Fruit fly (Drosophila melanogaster) whole organism, embryonic: Measurements from ENCODE around the gene yuri.

Source experiments
- Atf6 ChIP-seq: fragments of 200-800 bp; sonication (Bioruptor generic); IDR thresholded peaks from 2 replicates; pipeline ENCODE4 v1.3.6; 2022; ENCODE audit warnings: missing biosample characterization, missing genetic modification characterization
- BEAF-32 ChIP-seq: fragments of 200-800 bp; sonication (Bioruptor generic); optimal IDR thresholded peaks from 3 replicates; lab custom pipeline; 2017; ENCODE audit warnings: missing biosample characterization, missing genetic modification characterization, mild to moderate bottlenecking, moderate library complexity, missing genetic modification reagents
- CG12071 ChIP-seq: fragments of 200-800 bp; sonication (Bioruptor generic); optimal IDR thresholded peaks from 3 replicates; lab custom pipeline; 2018; ENCODE audit warnings: missing biosample characterization, mild to moderate bottlenecking, missing genetic modification characterization
- CG12219 ChIP-seq: fragments of 200-800 bp; sonication (Bioruptor generic); optimal IDR thresholded peaks from 3 replicates; lab custom pipeline; 2018; ENCODE audit warnings: missing biosample characterization, mild to moderate bottlenecking, missing genetic modification characterization
- CG12659 ChIP-seq: fragments of 200-800 bp; sonication (Bioruptor generic); optimal IDR thresholded peaks from 3 replicates; lab custom pipeline; 2017; ENCODE audit warnings: mild to moderate bottlenecking, missing biosample characterization, missing genetic modification reagents, missing genetic modification characterization
- CG15479 ChIP-seq: fragments of 200-800 bp; sonication (Bioruptor generic); optimal IDR thresholded peaks from 3 replicates; lab custom pipeline; 2019; ENCODE audit warnings: missing biosample characterization, mild to moderate bottlenecking, missing genetic modification characterization, moderate library complexity
- CG17359 ChIP-seq: fragments of 200-800 bp; sonication (Bioruptor generic); optimal IDR thresholded peaks from 3 replicates; lab custom pipeline; 2018; ENCODE audit warnings: missing biosample characterization, mild to moderate bottlenecking, missing genetic modification characterization, moderate library complexity
- CG17385 ChIP-seq: fragments of 200-800 bp; sonication (Bioruptor generic); optimal IDR thresholded peaks from 3 replicates; lab custom pipeline; 2018; ENCODE audit warnings: missing biosample characterization, mild to moderate bottlenecking, missing genetic modification characterization
- CG18262 ChIP-seq: fragments of 200-800 bp; optimal IDR thresholded peaks from 3 replicates; lab custom pipeline; 2019; ENCODE audit warnings: missing biosample characterization, mild to moderate bottlenecking, missing genetic modification characterization, moderate library complexity
- CG18619 ChIP-seq: fragments of 200-800 bp; sonication (Bioruptor generic); optimal IDR thresholded peaks from 3 replicates; lab custom pipeline; 2017; ENCODE audit warnings: missing biosample characterization, mild to moderate bottlenecking, missing genetic modification characterization
- CG33557 ChIP-seq: fragments of 200-800 bp; sonication (Bioruptor generic); optimal IDR thresholded peaks from 2 replicates; lab custom pipeline; 2019; ENCODE audit warnings: missing biosample characterization, mild to moderate bottlenecking, missing genetic modification characterization, moderate library complexity
- CG3407 ChIP-seq: fragments of 200-800 bp; sonication (Bioruptor generic); optimal IDR thresholded peaks from 2 replicates; lab custom pipeline; 2018; ENCODE audit warnings: missing biosample characterization, mild to moderate bottlenecking, missing genetic modification characterization
- CG34224 ChIP-seq: fragments of 200-800 bp; sonication (Bioruptor generic); IDR thresholded peaks from 3 replicates; pipeline ENCODE4 v1.3.6; 2022; ENCODE audit warnings: missing biosample characterization, missing genetic modification characterization; ENCODE audit not compliant: partially characterized antibody
- CG34376 ChIP-seq: fragments of 200-800 bp; sonication (Bioruptor generic); optimal IDR thresholded peaks from 2 replicates; lab custom pipeline; 2018; ENCODE audit warnings: missing biosample characterization, mild to moderate bottlenecking, missing genetic modification characterization
- CG7357 ChIP-seq: fragments of 200-800 bp; sonication (Bioruptor generic); IDR thresholded peaks from 3 replicates; pipeline ENCODE4 v1.3.6; 2022; ENCODE audit warnings: missing biosample characterization, missing genetic modification characterization
- CHES-1-like ChIP-seq: fragments of 200-800 bp; sonication (Bioruptor generic); optimal IDR thresholded peaks from 2 replicates; lab custom pipeline; 2016; ENCODE audit warnings: missing biosample characterization, missing genetic modification characterization
- D19B ChIP-seq: fragments of 200-800 bp; sonication (Bioruptor generic); optimal IDR thresholded peaks from 2 replicates; lab custom pipeline; 2017; ENCODE audit warnings: missing biosample characterization, mild to moderate bottlenecking, missing genetic modification characterization
- Drgx ChIP-seq: fragments of 200-800 bp; sonication (Bioruptor generic); IDR thresholded peaks from 2 replicates; pipeline ENCODE4 v1.3.6; 2022; ENCODE audit warnings: missing biosample characterization, missing genetic modification characterization
- Fer2 ChIP-seq: fragments of 200-800 bp; sonication (Bioruptor generic); optimal IDR thresholded peaks from 2 replicates; lab custom pipeline; 2018; ENCODE audit warnings: missing biosample characterization, mild to moderate bottlenecking, missing genetic modification characterization, moderate library complexity
- HHEX ChIP-seq: fragments of 200-800 bp; sonication (Bioruptor generic); optimal IDR thresholded peaks from 3 replicates; lab custom pipeline; 2017; ENCODE audit warnings: missing biosample characterization, mild to moderate bottlenecking, missing genetic modification characterization, missing genetic modification reagents
- HLH4C ChIP-seq: fragments of 200-800 bp; sonication (Bioruptor generic); IDR thresholded peaks from 3 replicates; pipeline ENCODE4 v1.3.6; 2022; ENCODE audit warnings: missing biosample characterization, missing genetic modification characterization; ENCODE audit not compliant: partially characterized antibody
- HmgD ChIP-seq: fragments of 200-800 bp; sonication (Bioruptor generic); optimal IDR thresholded peaks from 3 replicates; lab custom pipeline; 2016; ENCODE audit warnings: missing biosample characterization, missing genetic modification characterization
- Hr78 ChIP-seq, 2 experiments: fragments of 200-800 bp in 1 of 2; fragments of >200 bp in 1 of 2; sonication (Bioruptor generic) in 1 of 2; optimal IDR thresholded peaks; 2 replicates each; lab custom pipeline; 2017 to 2019; ENCODE audit warnings: missing biosample characterization in 2 of 2, missing genetic modification characterization in 2 of 2, mild to moderate bottlenecking in 1 of 2, moderate library complexity in 1 of 2
- MESR4 ChIP-seq: fragments of 200-800 bp; sonication (Bioruptor generic); optimal IDR thresholded peaks from 2 replicates; lab custom pipeline; 2018; ENCODE audit warnings: missing biosample characterization, mild to moderate bottlenecking, missing genetic modification characterization, moderate library complexity
- Oli ChIP-seq: fragments of 200-800 bp; sonication (Bioruptor generic); optimal IDR thresholded peaks from 2 replicates; lab custom pipeline; 2018; ENCODE audit warnings: missing biosample characterization, mild to moderate bottlenecking, missing genetic modification characterization, moderate library complexity
- Sox102F ChIP-seq: fragments of 200-800 bp; sonication (Bioruptor generic); optimal IDR thresholded peaks from 2 replicates; lab custom pipeline; 2018; ENCODE audit warnings: missing biosample characterization, mild to moderate bottlenecking, missing genetic modification characterization, moderate library complexity
- YL-1 ChIP-seq: fragments of 200-800 bp; sonication (Bioruptor generic); optimal IDR thresholded peaks from 3 replicates; lab custom pipeline; 2017; ENCODE audit warnings: missing biosample characterization, mild to moderate bottlenecking, missing genetic modification characterization
- dm ChIP-seq: fragments of 200-800 bp; sonication (Bioruptor generic); optimal IDR thresholded peaks from 3 replicates; lab custom pipeline; 2016; ENCODE audit warnings: missing biosample characterization, missing genetic modification characterization
- en ChIP-seq: fragments of 200-800 bp; sonication (Bioruptor generic); optimal IDR thresholded peaks from 2 replicates; lab custom pipeline; 2016; ENCODE audit warnings: missing biosample characterization, missing genetic modification characterization
- hkb ChIP-seq, 2 experiments: fragments of 200-800 bp in 1 of 2; fragments of >200 bp in 1 of 2; sonication (Bioruptor generic) in 1 of 2; IDR thresholded peaks in 1 of 2; optimal IDR thresholded peaks in 1 of 2; 2 replicates each; pipeline versions ENCODE4 v1.3.6 to Lab custom; 2017 to 2022; ENCODE audit warnings: missing biosample characterization in 1 of 2, missing genetic modification characterization in 1 of 2
- insv ChIP-seq, 2 experiments: fragments of 200-800 bp; sonication (Bioruptor generic); optimal IDR thresholded peaks; 3 replicates each; lab custom pipeline; 2016 to 2018; ENCODE audit warnings: missing biosample characterization in 2 of 2, missing genetic modification characterization in 2 of 2
- oc ChIP-seq: fragments of 200-800 bp; sonication (Bioruptor generic); optimal IDR thresholded peaks from 2 replicates; lab custom pipeline; 2018; ENCODE audit warnings: missing biosample characterization, mild to moderate bottlenecking, missing genetic modification characterization, moderate library complexity
- peb ChIP-seq: fragments of 200-800 bp; sonication (Bioruptor generic); IDR thresholded peaks from 2 replicates; pipeline ENCODE4 v1.3.6; 2022; ENCODE audit warnings: missing biosample characterization, missing genetic modification characterization
- pfk ChIP-seq: fragments of 200-800 bp; sonication (Bioruptor generic); optimal IDR thresholded peaks from 2 replicates; lab custom pipeline; 2018; ENCODE audit warnings: missing biosample characterization, mild to moderate bottlenecking, missing genetic modification characterization, moderate library complexity
- pita ChIP-seq: fragments of 200-800 bp; sonication (Bioruptor generic); optimal IDR thresholded peaks from 2 replicates; lab custom pipeline; 2017; ENCODE audit warnings: missing biosample characterization, mild to moderate bottlenecking, missing genetic modification characterization
- repo ChIP-seq: fragments of 200-800 bp; sonication (Bioruptor generic); optimal IDR thresholded peaks from 2 replicates; lab custom pipeline; 2016; ENCODE audit warnings: missing biosample characterization, missing genetic modification characterization
- scrt ChIP-seq: fragments of 200-800 bp; sonication (Bioruptor generic); optimal IDR thresholded peaks from 2 replicates; lab custom pipeline; 2018; ENCODE audit warnings: missing biosample characterization, mild to moderate bottlenecking, missing genetic modification characterization, moderate library complexity
- sens ChIP-seq: fragments of 200-800 bp; sonication (Bioruptor generic); peaks from one replicate; lab custom pipeline; 2016; ENCODE audit warnings: missing biosample characterization, missing genetic modification characterization
- sens-2 ChIP-seq: fragments of 200-800 bp; sonication (Bioruptor generic); IDR thresholded peaks from 2 replicates; pipeline ENCODE4 v1.3.6; 2022; ENCODE audit warnings: missing biosample characterization, missing genetic modification characterization
- shn ChIP-seq: fragments of 200-800 bp; sonication (Bioruptor generic); optimal IDR thresholded peaks from 3 replicates; lab custom pipeline; 2016; ENCODE audit warnings: missing biosample characterization, missing genetic modification characterization
- stwl ChIP-seq: fragments of 200-800 bp; sonication (Bioruptor generic); optimal IDR thresholded peaks from 3 replicates; lab custom pipeline; 2018; ENCODE audit warnings: missing biosample characterization, mild to moderate bottlenecking, missing genetic modification characterization, moderate library complexity
- sug ChIP-seq: fragments of 200-800 bp; optimal IDR thresholded peaks from 2 replicates; lab custom pipeline; 2019; ENCODE audit warnings: missing biosample characterization, mild to moderate bottlenecking, missing genetic modification characterization, moderate library complexity
- vvl ChIP-seq: fragments of 200-800 bp; sonication (Bioruptor generic); IDR thresholded peaks from 2 replicates; pipeline ENCODE4 v1.3.6; 2022; ENCODE audit warnings: missing biosample characterization, missing genetic modification characterization
- z ChIP-seq: fragments of 200-800 bp; sonication (Bioruptor generic); IDR thresholded peaks from 3 replicates; pipeline ENCODE4 v1.3.6; 2022; ENCODE audit warnings: missing biosample characterization, missing genetic modification characterization

Gene yuri

DNA sequence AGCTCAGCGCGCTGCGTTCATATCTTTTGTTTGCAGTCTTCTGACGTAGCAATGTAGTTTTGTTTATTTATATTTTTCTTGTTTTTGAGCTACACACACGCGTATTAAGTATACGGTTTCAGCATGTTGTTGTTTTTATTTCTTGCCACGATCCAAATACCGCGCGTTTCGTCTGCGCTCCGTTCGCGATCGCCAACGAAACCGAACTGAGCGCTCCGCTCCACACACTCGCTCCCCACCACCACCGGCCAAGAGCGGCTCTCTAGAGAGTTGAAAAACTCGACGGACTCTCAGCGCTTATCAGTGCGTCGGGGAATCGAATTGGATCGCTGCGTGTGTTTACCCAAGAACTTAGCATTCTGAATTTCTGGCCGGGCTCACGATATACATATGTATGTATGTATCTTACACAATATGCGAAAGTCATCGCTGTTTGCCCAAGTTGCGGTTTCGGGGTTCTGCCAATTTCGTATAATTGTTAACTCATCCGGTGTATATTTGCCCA, at the start of gene yuri (continued):
- TF ChIP-seq repo = peak; percentile 18
- TF ChIP-seq CG12659 (GFP tag; lab: Kevin White, UChicago) = peak; percentile 28
- TF ChIP-seq CG15479 = peak; percentile 67
- TF ChIP-seq vvl = peak; percentile 74; the same call in 1 of the 2 replicates
- no peak for TF ChIP-seq CG7357 (GFP tag; lab: Robert Waterston, UW)
- no peak for TF ChIP-seq Hr78 (GFP tag; optimal IDR thresholded peaks at IDR 0.05; lab: Kevin White, UChicago)
- no peak for TF ChIP-seq Oli
- TF ChIP-seq CHES-1-like (GFP tag; lab: Kevin White, UChicago) = peak; percentile 37
- peak; percentile 31 for TF ChIP-seq scrt (GFP tag; lab: Kevin White, UChicago)
- peak; percentile 23 for TF ChIP-seq HHEX
- TF ChIP-seq HmgD (GFP tag; lab: Kevin White, UChicago) = no peak
- TF ChIP-seq CG12071 (GFP tag; lab: Kevin White, UChicago) = peak; percentile 33
- peak; percentile 70; the same call in 1 of the 2 replicates for TF ChIP-seq Atf6 (GFP tag; lab: Robert Waterston, UW)
- TF ChIP-seq CG18619 (GFP tag; lab: Kevin White, UChicago) = no peak
- peak; percentile 18 for TF ChIP-seq YL-1 (GFP tag; lab: Kevin White, UChicago)
- no peak for TF ChIP-seq peb (GFP tag; lab: Robert Waterston, UW)
- peak; percentile 81 for TF ChIP-seq CG34376 (GFP tag; lab: Kevin White, UChicago)
- no peak for TF ChIP-seq Sox102F (GFP tag; lab: Kevin White, UChicago)
- peak; percentile 34 for TF ChIP-seq CG3407 (GFP tag; lab: Kevin White, UChicago)
- TF ChIP-seq oc (tag; lab: Kevin White, UChicago) = peak; percentile 31
- peak; percentile 72 for TF ChIP-seq Drgx (GFP tag; lab: Robert Waterston, UW)
- peak; percentile 67; the same call in 2 of the 3 replicates for TF ChIP-seq CG34224 (GFP tag; lab: Robert Waterston, UW)
- peak; percentile 31 for TF ChIP-seq CG33557
- TF ChIP-seq sens-2 (GFP tag; lab: Robert Waterston, UW) = no peak
- TF ChIP-seq MESR4 = peak; percentile 10
- peak; percentile 39; the same call in 1 of the 3 replicates for TF ChIP-seq z (GFP tag; lab: Robert Waterston, UW)
- peak; percentile 46 for TF ChIP-seq dm (GFP tag; lab: Kevin White, UChicago)
- TF ChIP-seq CG17385 (GFP tag; lab: Kevin White, UChicago) = peak; percentile 57
- no peak for TF ChIP-seq hkb (optimal IDR thresholded peaks at IDR 0.05; lab: Kevin White, UChicago)
- peak; percentile 67 for TF ChIP-seq hkb (GFP tag; IDR thresholded peaks at IDR 0.05; lab: Robert Waterston, UW)
- TF ChIP-seq CG17359 = peak; percentile 24
- peak; percentile 4 for TF ChIP-seq CG18262 (tag; lab: Kevin White, UChicago)
- no peak for TF ChIP-seq D19B
- peak; percentile 47 for TF ChIP-seq sug (tag; lab: Kevin White, UChicago)
- peak; percentile 27 for TF ChIP-seq CG12219 (GFP tag; lab: Kevin White, UChicago)
- TF ChIP-seq HLH4C (GFP tag; lab: Robert Waterston, UW) = peak; percentile 36; the same call in 1 of the 3 replicates

- TF ChIP-seq pita (peak; percentile 2), Fer2 (tag; lab: Kevin White, UChicago) (no peak), BEAF-32 (GFP tag; lab: Kevin White, UChicago) (peak; percentile 8), stwl (peak; percentile 2), en (GFP tag; lab: Kevin White, UChicago) (no peak), pfk (GFP tag; lab: Kevin White, UChicago) (no peak), shn (GFP tag; lab: Kevin White, UChicago) (no peak), insv (GFP tag; optimal IDR thresholded peaks at IDR 0.05; lab: Kevin White, UChicago) (peak; percentile 85 to 92), sens (GFP tag; lab: Kevin White, UChicago) (peak; percentile 37)
These were observed 42.3 kb upstream of the yuri start for dm6 chr2L:15306802-15307201.
